Worm (Caenorhabditis elegans) whole organism, L2 larva: ENCODE measurements around the gene fbxa-172.

Experiments used
- ama-1 ChIP-seq: fragments of 150-350 bp; optimal IDR thresholded peaks from 2 replicates; lab custom pipeline; 2018; ENCODE audit warnings: inconsistent platforms
- ceh-16 ChIP-seq: fragments of 150-350 bp; optimal IDR thresholded peaks from 2 replicates; lab custom pipeline; 2014; ENCODE audit warnings: missing biosample characterization, missing genetic modification characterization
- nhr-11 ChIP-seq: fragments of 150-350 bp; optimal IDR thresholded peaks from 2 replicates; lab custom pipeline; 2014; ENCODE audit warnings: missing biosample characterization, missing genetic modification characterization
- nhr-6 ChIP-seq: fragments of 150-350 bp; optimal IDR thresholded peaks from 2 replicates; lab custom pipeline; 2014; ENCODE audit warnings: missing biosample characterization, missing genetic modification characterization
- peb-1 ChIP-seq: fragments of 150-350 bp; optimal IDR thresholded peaks from 2 replicates; lab custom pipeline; 2014; ENCODE audit warnings: missing biosample characterization, missing genetic modification characterization
- sem-4 ChIP-seq: fragments of 150-350 bp; optimal IDR thresholded peaks from 2 replicates; lab custom pipeline; 2014; ENCODE audit warnings: missing biosample characterization, missing genetic modification reagents, missing genetic modification characterization
- skn-1 ChIP-seq: sonication (generic microtip); optimal IDR thresholded peaks from 2 replicates; lab custom pipeline; 2017; ENCODE audit warnings: missing biosample characterization, missing genetic modification characterization
- zag-1 ChIP-seq: fragments of 150-350 bp; optimal IDR thresholded peaks from 2 replicates; lab custom pipeline; 2014; ENCODE audit warnings: missing biosample characterization, missing genetic modification characterization

- TF ChIP-seq sem-4 (tag; lab: Kevin White, UChicago) = no peak
- no peak for TF ChIP-seq nhr-11
- no peak for TF ChIP-seq ceh-16 (tag; lab: Kevin White, UChicago)
- TF ChIP-seq skn-1 (tag; lab: Kevin White, UChicago) = no peak
- no peak for TF ChIP-seq zag-1 (tag; lab: Kevin White, UChicago)
- TF ChIP-seq peb-1 (tag; lab: Kevin White, UChicago) = no peak
- no peak for TF ChIP-seq nhr-6 (tag; lab: Kevin White, UChicago)
- no peak for TF ChIP-seq ama-1 (lab: Kevin White, UChicago)
These were observed 39.8 kb downstream of the fbxa-172 start, which contains the start of gene Y6G8.2 for ce11 chrV:17598810-17599209.
